Fruit fly (Drosophila melanogaster): ENCODE results near the gene S6k.

S6k gene

DNA sequence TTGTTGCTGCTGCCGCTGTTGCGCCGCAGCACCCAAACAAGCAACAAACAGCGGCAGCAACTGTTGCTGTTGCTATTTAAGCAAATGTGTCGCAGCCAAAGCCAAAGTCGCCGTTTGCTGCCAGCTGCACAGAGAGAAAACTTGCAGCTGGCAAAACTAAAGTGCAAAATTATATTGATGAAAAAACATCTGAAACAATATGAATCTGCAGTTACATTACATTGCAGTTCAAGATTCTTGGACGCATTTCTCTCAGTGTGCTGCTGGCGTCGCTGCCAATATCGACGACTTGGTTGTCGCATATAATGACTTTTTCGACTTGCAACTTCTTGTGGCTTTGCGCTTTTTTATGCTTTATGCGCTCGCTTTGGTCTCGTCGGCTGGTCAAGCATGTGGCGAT lies 23.5 kb upstream of the S6k start (continued):
- TF ChIP-seq CG6272 (GFP tag; IDR thresholded peaks at IDR 0.05) = no peak
- peak; percentile 55 for TF ChIP-seq CG17328 (GFP tag; IDR thresholded peaks at IDR 0.05)
- no peak for TF ChIP-seq CG32532 (GFP tag; IDR thresholded peaks at IDR 0.05)
- no peak for TF ChIP-seq Dek (tag; optimal IDR thresholded peaks at IDR 0.05)
- no peak for TF ChIP-seq CG2889 (GFP tag; IDR thresholded peaks at IDR 0.05)
- no peak for TF ChIP-seq cad (GFP tag; optimal IDR thresholded peaks at IDR 0.05)
- no peak for TF ChIP-seq CG6254 (GFP tag; optimal IDR thresholded peaks at IDR 0.05)
- no peak for TF ChIP-seq CG43689 (GFP tag; IDR thresholded peaks at IDR 0.05)
- no peak for TF ChIP-seq tap (tag; optimal IDR thresholded peaks at IDR 0.05)
- no peak for TF ChIP-seq pb (GFP tag; optimal IDR thresholded peaks at IDR 0.05)
- no peak for TF ChIP-seq oc (tag; optimal IDR thresholded peaks at IDR 0.05)
- peak; percentile 61 for TF ChIP-seq ci (GFP tag; IDR thresholded peaks at IDR 0.05)
- TF ChIP-seq gem (tag; optimal IDR thresholded peaks at IDR 0.05) = peak; percentile 31
- TF ChIP-seq jigr1 (GFP tag; IDR thresholded peaks at IDR 0.05) = no peak
- no peak for TF ChIP-seq seq (GFP tag; IDR thresholded peaks at IDR 0.05)
- TF ChIP-seq tin (GFP tag; optimal IDR thresholded peaks at IDR 0.05) = no peak
- TF ChIP-seq Hr3 (GFP tag; optimal IDR thresholded peaks at IDR 0.05) = no peak
- TF ChIP-seq Xrp1 (GFP tag; IDR thresholded peaks at IDR 0.05) = no peak
- no peak for TF ChIP-seq Sry-δ (GFP tag; optimal IDR thresholded peaks at IDR 0.05)
- TF ChIP-seq run (tag; optimal IDR thresholded peaks at IDR 0.05) = no peak
- no peak for TF ChIP-seq CG2116 (GFP tag; optimal IDR thresholded peaks at IDR 0.05)
- TF ChIP-seq CG7745 (tag; optimal IDR thresholded peaks at IDR 0.05) = no peak
- TF ChIP-seq CG10366 (GFP tag; IDR thresholded peaks at IDR 0.05) = peak; percentile 38
- no peak for TF ChIP-seq CG18011 (GFP tag; optimal IDR thresholded peaks at IDR 0.05)
- TF ChIP-seq zfh1 (GFP tag; IDR thresholded peaks at IDR 0.05) = 0 out of 3 replicates have a peak, but pooled peaks have one; percentile 25
- TF ChIP-seq HLH54F (GFP tag; optimal IDR thresholded peaks at IDR 0.05) = no peak
- no peak for TF ChIP-seq CG3838 (GFP tag; optimal IDR thresholded peaks at IDR 0.05)
- no peak for TF ChIP-seq NfI (GFP tag; optimal IDR thresholded peaks at IDR 0.05)
- no peak for TF ChIP-seq CG10274 (GFP tag; optimal IDR thresholded peaks at IDR 0.05)
- TF ChIP-seq ATbp (GFP tag; optimal IDR thresholded peaks at IDR 0.05) = no peak
- no peak for TF ChIP-seq tll (GFP tag; optimal IDR thresholded peaks at IDR 0.05)
- TF ChIP-seq cas (GFP tag; IDR thresholded peaks at IDR 0.05) = no peak
- no peak for TF ChIP-seq eve (GFP tag; optimal IDR thresholded peaks at IDR 0.05)
- peak in 1 of 2 experiments; percentile 22 for TF ChIP-seq Pdp1 (GFP tag; optimal IDR thresholded peaks at IDR 0.05)
- TF ChIP-seq Fer1 (GFP tag; optimal IDR thresholded peaks at IDR 0.05) = no peak
- TF ChIP-seq CG10431 (GFP tag; optimal IDR thresholded peaks at IDR 0.05) = no peak

dm6 chr3L:5833761-5834160 lies 23.0 kb upstream of the S6k start:
- peak; percentile 69 for TF ChIP-seq CG11504 (tag; optimal IDR thresholded peaks at IDR 0.05)
- no peak for TF ChIP-seq CG7839 (tag; optimal IDR thresholded peaks at IDR 0.05)
- peak; percentile 64 for TF ChIP-seq crol (GFP tag; IDR thresholded peaks at IDR 0.05)

DNA sequence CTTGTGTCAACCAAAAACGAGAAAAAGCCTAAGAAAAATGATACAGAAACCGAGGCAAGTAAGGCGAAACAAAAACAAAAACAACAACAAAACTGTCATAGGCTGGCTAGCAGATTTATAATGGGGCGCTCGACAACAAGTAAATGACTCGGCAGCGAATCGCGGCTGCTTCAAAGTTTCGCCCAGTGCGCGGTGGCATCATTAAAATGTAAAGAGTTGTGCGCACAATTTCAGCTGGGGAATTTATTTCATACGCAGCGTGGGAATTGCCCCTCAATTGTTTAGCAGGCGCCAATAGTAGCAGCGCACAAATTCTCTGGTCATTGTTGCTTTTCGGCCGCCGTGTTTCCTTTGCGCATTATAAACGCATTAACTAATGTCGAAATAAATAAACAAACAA lies 21.2 kb upstream of the S6k start:
- TF ChIP-seq sd (tag; optimal IDR thresholded peaks at IDR 0.05) (peak; percentile 53), danr (GFP tag; IDR thresholded peaks at IDR 0.05) (no peak), Bdp1 (GFP tag; optimal IDR thresholded peaks at IDR 0.05) (no peak), CG15269 (tag; optimal IDR thresholded peaks at IDR 0.05) (peak; percentile 24), Kr (GFP tag; optimal IDR thresholded peaks at IDR 0.05) (no peak), chinmo (GFP tag; IDR thresholded peaks at IDR 0.05; ENCODE audit: partially characterized antibody) (0 out of 4 replicates have a peak, but pooled peaks have one; percentile 59)

Data from whole organism, embryonic.